Fruit fly (Drosophila melanogaster) whole organism, wandering third instar larva: ENCODE results near the gene Nepl3.

Experiments used
- Abd-B ChIP-seq: fragments of >200 bp; optimal IDR thresholded peaks from 2 replicates; lab custom pipeline; 2017; ENCODE audit warnings: missing biosample characterization, missing genetic modification characterization
- CG32264 ChIP-seq: fragments of 200-800 bp; sonication (Bioruptor generic); optimal IDR thresholded peaks from 2 replicates; lab custom pipeline; 2016; ENCODE audit warnings: missing biosample characterization, missing genetic modification characterization
- CG9705 ChIP-seq: fragments of 200-800 bp; sonication (Bioruptor generic); optimal IDR thresholded peaks from 2 replicates; lab custom pipeline; 2018; ENCODE audit warnings: missing biosample characterization, mild to moderate bottlenecking, missing genetic modification characterization
- CrebA ChIP-seq: fragments of 200-800 bp; sonication (Bioruptor generic); optimal IDR thresholded peaks from 2 replicates; lab custom pipeline; 2016; ENCODE audit warnings: missing biosample characterization, mild to moderate bottlenecking, missing genetic modification characterization, borderline replicate concordance
- Dif ChIP-seq: fragments of 200-275, 200-300 bp; sonication (Bioruptor generic); optimal IDR thresholded peaks from 2 replicates; lab custom pipeline; 2018; ENCODE audit warnings: missing biosample characterization, missing genetic modification characterization; ENCODE audit not compliant: partially characterized antibody
- GATAd ChIP-seq: sonication (Bioruptor generic); optimal IDR thresholded peaks from 2 replicates; lab custom pipeline; 2016; ENCODE audit warnings: missing biosample characterization, missing genetic modification characterization
- HLH106 ChIP-seq: fragments of 200-800 bp; optimal IDR thresholded peaks from 3 replicates; lab custom pipeline; 2019; ENCODE audit warnings: missing biosample characterization, mild to moderate bottlenecking, missing genetic modification characterization, moderate library complexity
- Hnf4 ChIP-seq: fragments of 200-800 bp; sonication (Bioruptor generic); optimal IDR thresholded peaks from 2 replicates; lab custom pipeline; 2016; ENCODE audit warnings: missing biosample characterization, mild to moderate bottlenecking, missing genetic modification characterization
- Hr78 ChIP-seq: fragments of >200 bp; optimal IDR thresholded peaks from 2 replicates; lab custom pipeline; 2017; ENCODE audit warnings: missing biosample characterization, missing genetic modification characterization
- Hr83 ChIP-seq: fragments of 200-300 bp; sonication (Bioruptor generic); optimal IDR thresholded peaks from 2 replicates; lab custom pipeline; 2016; ENCODE audit warnings: missing biosample characterization, mild to moderate bottlenecking, missing genetic modification characterization, moderate library complexity; ENCODE audit not compliant: poor library complexity, severe bottlenecking
- Jra ChIP-seq: sonication (Bioruptor generic); optimal IDR thresholded peaks from 2 replicates; lab custom pipeline; 2016; ENCODE audit warnings: missing biosample characterization, missing genetic modification characterization
- Mio ChIP-seq: sonication (Bioruptor generic); optimal IDR thresholded peaks from 2 replicates; lab custom pipeline; 2016; ENCODE audit warnings: missing biosample characterization, missing genetic modification characterization
- Myc ChIP-seq: fragments of >200 bp; optimal IDR thresholded peaks from 2 replicates; lab custom pipeline; 2017
- N ChIP-seq: fragments of >200 bp; optimal IDR thresholded peaks from 2 replicates; lab custom pipeline; 2018; ENCODE audit warnings: missing biosample characterization, missing external identifiers, missing genetic modification characterization
- OdsH ChIP-seq: fragments of 200-800 bp; sonication (Bioruptor generic); optimal IDR thresholded peaks from 2 replicates; lab custom pipeline; 2016; ENCODE audit warnings: missing biosample characterization, mild to moderate bottlenecking, missing genetic modification characterization
- Rel ChIP-seq, 2 experiments: fragments of 200-800 bp; sonication (Bioruptor generic) in 1 of 2; optimal IDR thresholded peaks; 2 replicates in 1 of 2; 3 replicates in 1 of 2; lab custom pipeline; 2016 to 2019; ENCODE audit warnings: mild to moderate bottlenecking in 2 of 2, missing biosample characterization in 2 of 2, missing genetic modification characterization in 2 of 2, moderate library complexity in 1 of 2
- Sp1 ChIP-seq: fragments of 200-800 bp; sonication (Bioruptor generic); optimal IDR thresholded peaks from 3 replicates; lab custom pipeline; 2019; ENCODE audit warnings: missing biosample characterization, mild to moderate bottlenecking, missing genetic modification characterization, moderate library complexity
- br ChIP-seq: fragments of 200-800 bp; sonication (Bioruptor generic); optimal IDR thresholded peaks from 2 replicates; lab custom pipeline; 2016; ENCODE audit warnings: missing biosample characterization, missing genetic modification characterization
- dl ChIP-seq, 2 experiments: fragments of 175-275, 200-275 bp in 1 of 2; fragments of 200-275 bp in 1 of 2; sonication (Bioruptor generic); optimal IDR thresholded peaks; lab custom pipeline; 2018; ENCODE audit warnings: mild to moderate bottlenecking in 2 of 2, missing biosample characterization in 2 of 2, missing genetic modification characterization in 2 of 2, moderate library complexity in 2 of 2; ENCODE audit not compliant: partially characterized antibody in 2 of 2, insufficient read depth in 1 of 2
- ey ChIP-seq: fragments of 200-800 bp; sonication (Bioruptor generic); optimal IDR thresholded peaks from 2 replicates; lab custom pipeline; 2016; ENCODE audit warnings: missing biosample characterization, missing genetic modification characterization
- foxo ChIP-seq, 2 experiments: fragments of 200-800 bp; sonication (Bioruptor generic); optimal IDR thresholded peaks; 2 replicates in 1 of 2; 3 replicates in 1 of 2; lab custom pipeline; 2016 to 2017; ENCODE audit warnings: missing biosample characterization in 2 of 2, missing genetic modification characterization in 2 of 2
- fru ChIP-seq: fragments of 200-800 bp; sonication (Bioruptor generic); optimal IDR thresholded peaks from 3 replicates; lab custom pipeline; 2016; ENCODE audit warnings: missing biosample characterization, mild to moderate bottlenecking, missing genetic modification characterization
- h ChIP-seq: fragments of 200-800 bp; sonication (Bioruptor generic); optimal IDR thresholded peaks from 3 replicates; lab custom pipeline; 2016; ENCODE audit warnings: missing biosample characterization, mild to moderate bottlenecking, missing genetic modification characterization
- jim ChIP-seq: fragments of 175-275, 200-325 bp; sonication (Bioruptor generic); optimal IDR thresholded peaks from 2 replicates; lab custom pipeline; 2016; ENCODE audit warnings: missing biosample characterization, mild to moderate bottlenecking, missing genetic modification characterization
- lola ChIP-seq: fragments of >200 bp; optimal IDR thresholded peaks from 2 replicates; lab custom pipeline; 2017; ENCODE audit warnings: missing biosample characterization, missing genetic modification characterization
- pan ChIP-seq: fragments of >200 bp; optimal IDR thresholded peaks from 2 replicates; lab custom pipeline; 2017
- psq ChIP-seq: fragments of 200-800 bp; sonication (Bioruptor generic); optimal IDR thresholded peaks from 3 replicates; lab custom pipeline; 2017; ENCODE audit warnings: missing biosample characterization, mild to moderate bottlenecking, missing genetic modification characterization, moderate library complexity
- rgr ChIP-seq: fragments of 200-800 bp; sonication (Bioruptor generic); optimal IDR thresholded peaks from 3 replicates; lab custom pipeline; 2016; ENCODE audit warnings: missing biosample characterization, mild to moderate bottlenecking, missing genetic modification characterization
- sage ChIP-seq: fragments of 200-800 bp; sonication (Bioruptor generic); optimal IDR thresholded peaks from 2 replicates; lab custom pipeline; 2016; ENCODE audit warnings: missing biosample characterization, mild to moderate bottlenecking, missing genetic modification characterization
- sv ChIP-seq: fragments of 200-800 bp; sonication (Bioruptor generic); optimal IDR thresholded peaks from 3 replicates; lab custom pipeline; 2016; ENCODE audit warnings: missing biosample characterization, missing genetic modification characterization
- usp ChIP-seq: fragments of >200 bp; optimal IDR thresholded peaks from 2 replicates; lab custom pipeline; 2017; ENCODE audit warnings: missing biosample characterization, missing genetic modification characterization
- woc ChIP-seq: sonication (Bioruptor generic); optimal IDR thresholded peaks from 2 replicates; lab custom pipeline; 2016; ENCODE audit warnings: missing biosample characterization, mild to moderate bottlenecking, missing genetic modification characterization

Gene Nepl3

dm6 chr2L:5020479-5020878 is 37.6 kb downstream of the Nepl3 start:
- TF ChIP-seq usp (GFP tag; lab: Kevin White, UChicago) (no peak), Jra (GFP tag; lab: Kevin White, UChicago) (no peak), N (GFP tag; lab: Kevin White, UChicago) (no peak), dl (GFP tag; optimal IDR thresholded peaks at IDR 0.05; lab: Kevin White, UChicago; ENCODE audit: insufficient read depth in 1 of 2, partially characterized antibody in 2 of 2) (no peak), lola (GFP tag; lab: Kevin White, UChicago) (no peak), Hnf4 (no peak), HLH106 (tag; lab: Kevin White, UChicago) (no peak), CG9705 (GFP tag; lab: Kevin White, UChicago) (no peak), Hr78 (GFP tag; lab: Kevin White, UChicago) (no peak), Sp1 (GFP tag; lab: Kevin White, UChicago) (no peak), Abd-B (GFP tag; lab: Kevin White, UChicago) (no peak), ey (GFP tag; lab: Kevin White, UChicago) (no peak), CG32264 (no peak)

- TF ChIP-seq rgr (GFP tag; lab: Kevin White, UChicago) (peak; percentile 75), Rel (GFP tag; optimal IDR thresholded peaks at IDR 0.05; lab: Kevin White, UChicago) (no peak), Rel (tag; optimal IDR thresholded peaks at IDR 0.05; lab: Kevin White, UChicago) (no peak), sv (GFP tag; lab: Kevin White, UChicago) (peak; percentile 45), sage (GFP tag; lab: Kevin White, UChicago) (no peak), psq (GFP tag; lab: Kevin White, UChicago) (peak; percentile 45), OdsH (GFP tag; lab: Kevin White, UChicago) (peak; percentile 55), woc (peak; percentile 92), HLH106 (tag; lab: Kevin White, UChicago) (peak; percentile 67), Jra (GFP tag; lab: Kevin White, UChicago) (no peak), Abd-B (GFP tag; lab: Kevin White, UChicago) (no peak), foxo (GFP tag; optimal IDR thresholded peaks at IDR 0.05; lab: Kevin White, UChicago) (peak in 1 of 2 experiments; percentile 66), Mio (GFP tag; lab: Kevin White, UChicago) (no peak), CrebA (GFP tag; lab: Kevin White, UChicago) (no peak), Myc (lab: Kevin White, UChicago) (peak; percentile 93), jim (GFP tag; lab: Kevin White, UChicago) (no peak), N (GFP tag; lab: Kevin White, UChicago) (no peak), CG32264 (peak; percentile 46), br (GFP tag; lab: Kevin White, UChicago) (peak; percentile 60), CG9705 (GFP tag; lab: Kevin White, UChicago) (peak; percentile 37), fru (GFP tag; lab: Kevin White, UChicago) (peak; percentile 52), Sp1 (GFP tag; lab: Kevin White, UChicago) (peak; percentile 55), h (GFP tag; lab: Kevin White, UChicago) (peak; percentile 79), pan (lab: Kevin White, UChicago) (no peak), ey (GFP tag; lab: Kevin White, UChicago) (peak; percentile 72)
- TF ChIP-seq, all 38 proteins: peak for 15
Measured at dm6 chr2L:5010784-5011260, 47.2 kb downstream of the Nepl3 start, which contains the start of the genes CG31917, Tfb5 and SelT. TSS of gene CG31917 (minus strand) at chr2L:5010834. TSS of gene Tfb5 (minus strand) at chr2L:5010834. TSS of gene SelT (plus strand) at chr2L:5010922.

dm6 chr2L:5009306-5010030 is 48.6 kb downstream of the Nepl3 start, which contains the start of gene Rtnl1:
TSS of gene Rtnl1 (minus strand) at chr2L:5009720.
- TF ChIP-seq HLH106 (tag; lab: Kevin White, UChicago) (peak; percentile 17), N (GFP tag; lab: Kevin White, UChicago) (no peak), Mio (GFP tag; lab: Kevin White, UChicago) (no peak), Sp1 (GFP tag; lab: Kevin White, UChicago) (peak; percentile 54), sv (GFP tag; lab: Kevin White, UChicago) (no peak), foxo (GFP tag; optimal IDR thresholded peaks at IDR 0.05; lab: Kevin White, UChicago) (peak in 1 of 2 experiments; percentile 27), Hnf4 (no peak), br (GFP tag; lab: Kevin White, UChicago) (peak; percentile 29), rgr (GFP tag; lab: Kevin White, UChicago) (peak; percentile 69), GATAd (GFP tag; lab: Kevin White, UChicago) (no peak), fru (GFP tag; lab: Kevin White, UChicago) (peak; percentile 23), Rel (GFP tag; optimal IDR thresholded peaks at IDR 0.05; lab: Kevin White, UChicago) (no peak), Rel (tag; optimal IDR thresholded peaks at IDR 0.05; lab: Kevin White, UChicago) (peak; percentile 57), h (GFP tag; lab: Kevin White, UChicago) (peak; percentile 60), Myc (lab: Kevin White, UChicago) (peak; percentile 92), CG9705 (GFP tag; lab: Kevin White, UChicago) (peak; percentile 12), Dif (peak; percentile 57), Hr83 (GFP tag; lab: Kevin White, UChicago) (peak; percentile 78), Jra (GFP tag; lab: Kevin White, UChicago) (peak; percentile 65)
